Fruit fly (Drosophila melanogaster) Kc167 (cell line): ENCODE measurements around the gene Nepl9.

ENCODE experiments used
- Sin3A ChIP-seq: fragments of >200 bp; optimal IDR thresholded peaks from 2 replicates; lab custom pipeline; 2018; ENCODE audit warnings: missing external identifiers
- h ChIP-seq: fragments of >200 bp; optimal IDR thresholded peaks from 3 replicates; lab custom pipeline; 2018; ENCODE audit warnings: missing external identifiers

- no peak for TF ChIP-seq Sin3A
- no peak for TF ChIP-seq h
Measured at dm6 chr2L:16861126-16861525, 24.1 kb upstream of the Nepl9 start, which contains the start of gene CG6012.
